Worm (Caenorhabditis elegans): Measurements from ENCODE around the gene srw-16.
A peak's percentile ranks its signal among the peaks of the same experiment; 100 is the strongest.

srw-16 gene

DNA sequence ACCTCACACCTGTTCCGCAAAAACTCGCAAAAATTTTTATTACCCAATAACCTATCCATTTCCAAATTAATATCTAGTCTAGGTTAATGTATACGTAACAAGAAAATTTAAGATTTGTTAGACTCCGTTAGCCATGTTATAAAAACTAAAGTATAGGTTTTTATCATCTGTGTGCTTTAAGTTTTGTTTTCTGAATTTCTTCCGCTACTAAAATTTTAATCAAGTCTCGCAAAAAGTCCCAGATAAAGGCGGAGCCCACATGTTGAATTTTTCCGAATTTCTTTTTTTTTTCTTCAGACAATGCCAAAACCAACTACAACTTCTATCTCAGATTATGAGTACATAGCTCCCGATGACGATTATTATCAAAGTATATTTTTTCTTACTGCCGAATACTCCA, 42.5 kb downstream of the srw-16 start, which contains the start of gene srw-13:
Gene srw-13, plus strand, starts transcription at position 301 of the 400 bp plus-strand sequence.
- TF ChIP-seq rnt-1 (tag; optimal IDR thresholded peaks at IDR 0.05): no peak
- no peak for TF ChIP-seq irx-1 (tag; optimal IDR thresholded peaks at IDR 0.05)

- no peak for TF ChIP-seq efl-1 (optimal IDR thresholded peaks at IDR 0.05)
- TF ChIP-seq efl-1 (GFP tag; optimal IDR thresholded peaks at IDR 0.05 in 1 of 2): peak in 1 of 2 experiments; percentile 60
- no peak for TF ChIP-seq zag-1 (tag; optimal IDR thresholded peaks at IDR 0.05)
- no peak for TF ChIP-seq elt-3 (tag; optimal IDR thresholded peaks at IDR 0.05)
- no peak for TF ChIP-seq sptf-1 (tag; optimal IDR thresholded peaks at IDR 0.05)
- TF ChIP-seq dpl-1 (GFP tag; optimal IDR thresholded peaks at IDR 0.05): no peak
- TF ChIP-seq efl-3 (GFP tag; optimal IDR thresholded peaks at IDR 0.05): no peak
- TF ChIP-seq aha-1 (tag; optimal IDR thresholded peaks at IDR 0.05): no peak
These were observed 44.4 kb downstream of the srw-16 start, which contains the start of gene srw-15 for ce11 chrV:15230243-15230642. Gene srw-15 (plus strand): TSS chrV:15230543.

DNA sequence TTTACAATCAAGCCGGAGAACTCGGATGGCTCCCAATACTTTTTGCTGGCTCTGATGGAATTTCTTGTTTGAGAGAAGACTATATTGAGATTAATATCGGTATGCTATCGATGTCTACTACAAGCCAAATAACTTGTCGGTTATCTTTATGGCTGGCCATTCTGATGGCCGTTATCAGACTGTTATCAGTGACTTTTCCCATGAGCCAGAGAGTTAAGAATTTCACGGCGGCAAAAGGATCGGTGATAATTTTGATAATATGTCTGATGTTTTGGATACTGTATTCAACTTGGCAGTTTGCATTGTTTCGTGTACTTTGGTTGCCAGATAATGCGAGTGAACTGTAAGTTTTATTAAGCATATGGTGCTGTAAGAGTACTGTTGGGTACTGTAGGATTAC, 48.5 kb downstream of the srw-16 start:
- no peak for TF ChIP-seq Y116A8C.19 (tag; optimal IDR thresholded peaks at IDR 0.05; ENCODE audit: borderline replicate concordance)
- peak; percentile 45 for TF ChIP-seq tlp-1 (tag; optimal IDR thresholded peaks at IDR 0.05)
- TF ChIP-seq alr-1 (tag; optimal IDR thresholded peaks at IDR 0.05; ENCODE audit: borderline replicate concordance): no peak
- no peak for TF ChIP-seq nhr-90 (tag; optimal IDR thresholded peaks at IDR 0.05; ENCODE audit: poor library complexity)
- TF ChIP-seq zag-1 (tag; optimal IDR thresholded peaks at IDR 0.05): no peak
- TF ChIP-seq nhr-19 (GFP tag; conservative IDR thresholded peaks at IDR 0.05): no peak
- peak; percentile 79 for TF ChIP-seq elt-2 (tag; optimal IDR thresholded peaks at IDR 0.05)

- TF ChIP-seq rnt-1 (tag; optimal IDR thresholded peaks at IDR 0.05) (no peak), ama-1 (optimal IDR thresholded peaks at IDR 0.05) (no peak), mdl-1 (tag; optimal IDR thresholded peaks at IDR 0.05) (no peak), lin-39 (tag; optimal IDR thresholded peaks at IDR 0.05) (no peak), Y116A8C.19 (tag; optimal IDR thresholded peaks at IDR 0.05; ENCODE audit: borderline replicate concordance) (no peak), pag-3 (tag; optimal IDR thresholded peaks at IDR 0.05; ENCODE audit: borderline replicate concordance, insufficient read depth) (no peak)
These were observed 49.0 kb downstream of the srw-16 start, which contains the start of gene srw-14 for ce11 chrV:15225650-15226049. Gene srw-14 (plus strand): TSS chrV:15225950.

- TF ChIP-seq mab-9 (GFP tag; IDR thresholded peaks at IDR 0.05): no peak
- TF ChIP-seq zip-4 (GFP tag; optimal IDR thresholded peaks at IDR 0.05): no peak
- no peak for TF ChIP-seq grh-1 (GFP tag; IDR thresholded peaks at IDR 0.05)
- TF ChIP-seq ceh-88 (GFP tag; IDR thresholded peaks at IDR 0.05): no peak
- TF ChIP-seq nhr-84 (tag; optimal IDR thresholded peaks at IDR 0.05): no peak
- TF ChIP-seq elt-3 (tag; optimal IDR thresholded peaks at IDR 0.05): no peak
- no peak for TF ChIP-seq swsn-7 (tag; optimal IDR thresholded peaks at IDR 0.05)
- TF ChIP-seq unc-130 (tag; optimal IDR thresholded peaks at IDR 0.05): no peak
- TF ChIP-seq isw-1 (GFP tag; IDR thresholded peaks at IDR 0.05): no peak
These were observed 51.0 kb downstream of the srw-16 start, which contains the start of gene srw-24 for ce11 chrV:15223668-15224067. Gene srw-24 (plus strand): TSS chrV:15223968.
